Fruit fly (Drosophila melanogaster): Measurements from ENCODE around the gene Tsp74F.

DNA sequence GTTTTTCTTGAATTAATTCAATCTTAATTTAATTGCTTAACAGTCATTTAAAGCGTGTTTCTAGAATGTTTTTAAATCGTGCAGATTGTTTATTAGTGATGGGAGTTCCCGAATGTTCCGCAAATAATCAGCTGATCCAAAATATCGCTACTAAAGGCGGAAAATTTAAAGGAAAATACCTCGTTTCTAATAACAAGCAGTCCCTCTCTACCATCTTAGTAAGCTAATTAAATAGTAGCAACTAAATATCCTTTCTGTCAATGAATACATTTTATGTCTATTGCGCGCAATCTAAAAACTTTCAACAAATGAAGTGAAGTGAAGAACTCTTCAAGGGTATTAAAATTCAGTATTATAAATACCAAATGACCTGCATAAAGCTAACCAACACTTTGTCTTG lies 16.8 kb upstream of the Tsp74F start, which contains the start of gene CG5290:
- TF ChIP-seq CG17806 (tag; optimal IDR thresholded peaks at IDR 0.05), result no peak
- peak; percentile 4 for TF ChIP-seq CG15710 (tag; optimal IDR thresholded peaks at IDR 0.05)
- no peak for TF ChIP-seq fd96Ca (GFP tag; IDR thresholded peaks at IDR 0.05)

Measured in whole organism, pupa.